Fruit fly (Drosophila melanogaster) whole organism, wandering third instar larva: ENCODE data around the gene bon.

ENCODE experiments used
- Abd-B ChIP-seq: fragments of >200 bp; optimal IDR thresholded peaks from 2 replicates; lab custom pipeline; 2017; ENCODE audit warnings: missing biosample characterization, missing genetic modification characterization
- Dfd ChIP-seq: fragments of >200 bp; optimal IDR thresholded peaks from 2 replicates; lab custom pipeline; 2017; ENCODE audit warnings: missing biosample characterization, missing genetic modification characterization
- Hnf4 ChIP-seq: fragments of 200-800 bp; sonication (Bioruptor generic); optimal IDR thresholded peaks from 2 replicates; lab custom pipeline; 2016; ENCODE audit warnings: missing biosample characterization, mild to moderate bottlenecking, missing genetic modification characterization
- Myc ChIP-seq: fragments of >200 bp; optimal IDR thresholded peaks from 2 replicates; lab custom pipeline; 2017
- psq ChIP-seq: fragments of 200-800 bp; sonication (Bioruptor generic); optimal IDR thresholded peaks from 3 replicates; lab custom pipeline; 2017; ENCODE audit warnings: missing biosample characterization, mild to moderate bottlenecking, missing genetic modification characterization, moderate library complexity
- rgr ChIP-seq: fragments of 200-800 bp; sonication (Bioruptor generic); optimal IDR thresholded peaks from 3 replicates; lab custom pipeline; 2016; ENCODE audit warnings: missing biosample characterization, mild to moderate bottlenecking, missing genetic modification characterization
- woc ChIP-seq: sonication (Bioruptor generic); optimal IDR thresholded peaks from 2 replicates; lab custom pipeline; 2016; ENCODE audit warnings: missing biosample characterization, mild to moderate bottlenecking, missing genetic modification characterization

DNA sequence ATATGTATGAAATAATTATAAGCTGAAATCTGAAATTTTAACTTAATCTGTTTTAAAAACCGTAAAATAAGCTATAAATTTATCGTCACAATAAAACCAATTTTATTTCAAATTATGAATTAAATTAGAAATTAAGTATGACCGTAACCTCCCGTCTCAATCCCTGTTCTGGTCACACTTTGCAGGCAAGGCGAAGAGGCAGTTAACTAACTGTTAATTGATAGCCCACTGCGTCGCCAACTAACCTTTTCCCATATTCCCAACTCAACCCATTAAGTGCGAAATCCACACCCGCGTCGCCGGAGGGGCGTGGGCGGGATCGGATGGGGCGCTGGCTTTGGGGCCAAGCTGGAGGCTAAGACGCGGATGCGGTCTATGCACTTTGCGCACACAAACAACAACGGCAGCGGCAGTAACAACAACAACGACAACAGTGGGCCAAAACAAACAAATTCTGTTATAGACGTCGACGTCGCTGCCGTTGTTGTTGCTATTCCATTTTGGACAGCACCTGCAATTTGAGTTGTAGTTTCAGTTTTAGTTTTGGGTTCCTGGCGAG is 32.2 kb upstream of the bon start, which contains the start of gene CG5191:
- TF ChIP-seq psq (GFP tag; lab: Kevin White, UChicago) (no peak), Abd-B (GFP tag; lab: Kevin White, UChicago) (no peak), Myc (lab: Kevin White, UChicago) (no peak), woc (GFP tag; lab: Kevin White, UChicago) (no peak), rgr (GFP tag; lab: Kevin White, UChicago) (no peak), Dfd (no peak), Hnf4 (GFP tag; lab: Kevin White, UChicago) (no peak)
